Worm (Caenorhabditis elegans): ENCODE results near the gene nspg-10.

The nspg-10 gene

ce11 chrIV:4637840-4638239 lies 32.3 kb downstream of the nspg-10 start, which contains the start of gene F19C7.8:
TSS of gene F19C7.8 (minus strand) at chrIV:4638095.
- TF ChIP-seq mxl-1 (tag; optimal IDR thresholded peaks at IDR 0.05), result no peak
- TF ChIP-seq him-1 (tag; optimal IDR thresholded peaks at IDR 0.05), result no peak
- no peak for TF ChIP-seq sdz-38 (tag; optimal IDR thresholded peaks at IDR 0.05)
- TF ChIP-seq dox-1 (GFP tag; IDR thresholded peaks at IDR 0.05), result no peak
- TF ChIP-seq dpff-1 (tag; optimal IDR thresholded peaks at IDR 0.05), result no peak
- no peak for TF ChIP-seq C17E4.6 (GFP tag; IDR thresholded peaks at IDR 0.05)
- TF ChIP-seq snpc-3.4 (tag; optimal IDR thresholded peaks at IDR 0.05), result no peak
- TF ChIP-seq lsy-27 (tag; optimal IDR thresholded peaks at IDR 0.05; ENCODE audit: borderline replicate concordance, insufficient read depth), result no peak
- TF ChIP-seq snpc-1.1 (tag; optimal IDR thresholded peaks at IDR 0.05; ENCODE audit: insufficient read depth), result no peak
- no peak for TF ChIP-seq ceh-58 (GFP tag; IDR thresholded peaks at IDR 0.05)
- TF ChIP-seq ztf-28 (GFP tag; IDR thresholded peaks at IDR 0.05), result 0 out of 2 replicates have a peak, but pooled peaks have one; percentile 41
- 0 out of 2 replicates have a peak, but pooled peaks have one; percentile 13 for TF ChIP-seq lin-26 (GFP tag; IDR thresholded peaks at IDR 0.05)
- no peak for TF ChIP-seq ztf-18 (tag; optimal IDR thresholded peaks at IDR 0.05)
- no peak for TF ChIP-seq snpc-4 (GFP tag; optimal IDR thresholded peaks at IDR 0.05)
- no peak for TF ChIP-seq snpc-4 (tag; optimal IDR thresholded peaks at IDR 0.05)
- TF ChIP-seq T07F8.4 (tag; optimal IDR thresholded peaks at IDR 0.05), result no peak

DNA sequence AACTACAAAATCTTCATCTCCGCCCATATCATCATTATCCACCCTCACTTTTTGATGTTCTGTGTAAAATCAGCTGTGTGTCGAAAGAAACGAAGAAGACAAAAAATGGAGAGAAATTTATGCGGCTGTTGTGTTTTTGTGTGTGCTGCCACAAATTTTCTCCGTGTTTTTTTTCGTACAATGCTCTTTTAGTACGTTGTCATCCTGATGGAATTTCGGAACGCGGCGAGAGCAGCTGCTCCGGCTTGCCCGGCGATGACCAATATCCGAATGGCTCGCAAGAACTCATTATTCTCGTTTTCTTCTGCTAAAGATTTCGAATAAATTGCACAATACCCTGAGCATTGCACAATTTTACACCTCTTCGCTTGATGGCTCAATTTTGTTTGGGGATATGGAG lies 33.8 kb downstream of the nspg-10 start:
- TF ChIP-seq lin-54 (GFP tag; optimal IDR thresholded peaks at IDR 0.05) (no peak), attf-6 (GFP tag; IDR thresholded peaks at IDR 0.05) (no peak), Y67H2A.10 (GFP tag; conservative IDR thresholded peaks at IDR 0.05) (no peak), unc-130 (GFP tag; optimal IDR thresholded peaks at IDR 0.05) (no peak), ztf-3 (GFP tag; optimal IDR thresholded peaks at IDR 0.05) (no peak), B0261.1 (tag; optimal IDR thresholded peaks at IDR 0.05) (no peak), repo-1 (tag; optimal IDR thresholded peaks at IDR 0.05) (no peak), mcd-1 (GFP tag; IDR thresholded peaks at IDR 0.05) (no peak), lin-40 (tag; optimal IDR thresholded peaks at IDR 0.05) (no peak), unc-62 (GFP tag; optimal IDR thresholded peaks at IDR 0.05) (no peak), C06A6.2 (GFP tag; conservative IDR thresholded peaks at IDR 0.05) (no peak), hrde-1 (tag; optimal IDR thresholded peaks at IDR 0.05; ENCODE audit: borderline replicate concordance) (no peak), F55B11.4 (tag; optimal IDR thresholded peaks at IDR 0.05; ENCODE audit: borderline replicate concordance, insufficient read depth) (no peak), Y79H2A.3 (GFP tag; conservative IDR thresholded peaks at IDR 0.05) (no peak), mxl-1 (tag; optimal IDR thresholded peaks at IDR 0.05) (no peak), K11D2.4 (GFP tag; IDR thresholded peaks at IDR 0.05) (no peak), hlh-12 (tag; optimal IDR thresholded peaks at IDR 0.05) (no peak), ztf-28 (GFP tag; IDR thresholded peaks at IDR 0.05) (no peak)

- no peak for TF ChIP-seq die-1 (tag; optimal IDR thresholded peaks at IDR 0.05)
- no peak for TF ChIP-seq ceh-79 (tag; optimal IDR thresholded peaks at IDR 0.05)
- no peak for TF ChIP-seq F49E8.2 (tag; optimal IDR thresholded peaks at IDR 0.05; ENCODE audit: insufficient read depth)
- TF ChIP-seq Y53G8AR.9 (GFP tag; conservative IDR thresholded peaks at IDR 0.05), result no peak
- TF ChIP-seq ztf-26 (tag; optimal IDR thresholded peaks at IDR 0.05), result peak; percentile 18
Measured at ce11 chrIV:4640941-4641340, 35.4 kb downstream of the nspg-10 start.

Measured in whole organism, young adult.